Worm (Caenorhabditis elegans) whole organism, early embryonic: Measurements from ENCODE around the gene arrd-4.
"Not testable (repeated sequence)": the region's sequence is repeated elsewhere in the genome, so short reads cannot be mapped to it uniquely, and the experiment has no call there.

ENCODE experiments used
- B0310.2 ChIP-seq: sonication (generic microtip); optimal IDR thresholded peaks from 2 replicates; lab custom pipeline; 2016; ENCODE audit warnings: mild to moderate bottlenecking, missing genetic modification characterization, missing compliant biosample characterization
- F13C5.2 ChIP-seq: sonication (generic microtip); optimal IDR thresholded peaks from 2 replicates; lab custom pipeline; 2017; ENCODE audit warnings: mild to moderate bottlenecking, missing genetic modification characterization, inconsistent platforms, missing compliant biosample characterization
- aly-1 ChIP-seq: sonication (generic microtip); optimal IDR thresholded peaks from 2 replicates; lab custom pipeline; 2016; ENCODE audit warnings: missing genetic modification characterization, missing compliant biosample characterization
- ama-1 ChIP-seq: fragments of 150-350 bp; optimal IDR thresholded peaks from 2 replicates; lab custom pipeline; 2014
- ceh-13 ChIP-seq: fragments of 200-800 bp; sonication (Bioruptor generic); optimal IDR thresholded peaks from 2 replicates; lab custom pipeline; 2018; ENCODE audit warnings: mild to moderate bottlenecking, missing genetic modification characterization, missing compliant biosample characterization
- ceh-36 ChIP-seq: sonication (generic microtip); optimal IDR thresholded peaks from 2 replicates; lab custom pipeline; 2016; ENCODE audit warnings: missing genetic modification characterization, inconsistent platforms, missing compliant biosample characterization
- ets-7 ChIP-seq: sonication (generic microtip); optimal IDR thresholded peaks from 2 replicates; lab custom pipeline; 2016; ENCODE audit warnings: missing genotype, missing genetic modification characterization, missing compliant biosample characterization
- flt-1 ChIP-seq: fragments of 200-800 bp; sonication (Bioruptor generic); IDR thresholded peaks from 2 replicates; pipeline ENCODE4 v1.3.6; 2022; ENCODE audit warnings: missing genetic modification characterization, missing compliant biosample characterization
- hmbx-1 ChIP-seq: sonication (generic microtip); optimal IDR thresholded peaks from 2 replicates; lab custom pipeline; 2016; ENCODE audit warnings: mild to moderate bottlenecking, missing genetic modification characterization, missing compliant biosample characterization
- hmg-4 ChIP-seq: fragments of 200-800 bp; sonication (Bioruptor generic); optimal IDR thresholded peaks from 2 replicates; lab custom pipeline; 2018; ENCODE audit warnings: mild to moderate bottlenecking, missing genetic modification characterization, missing compliant biosample characterization
- hnd-1 ChIP-seq: sonication (generic microtip); optimal IDR thresholded peaks from 2 replicates; lab custom pipeline; 2016; ENCODE audit warnings: missing genetic modification characterization, missing compliant biosample characterization
- pes-1 ChIP-seq: fragments of 200-800 bp; sonication (Bioruptor generic); IDR thresholded peaks from 2 replicates; pipeline ENCODE4 v1.3.6; 2022; ENCODE audit warnings: missing genetic modification reagents, missing genetic modification characterization, missing compliant biosample characterization
- scrt-1 ChIP-seq: fragments of 200-800 bp; sonication (Bioruptor generic); IDR thresholded peaks from 2 replicates; pipeline ENCODE4 v1.3.6; 2022; ENCODE audit warnings: missing genetic modification characterization, missing compliant biosample characterization
- sea-1 ChIP-seq: fragments of 200-800 bp; sonication (Bioruptor generic); conservative IDR thresholded peaks from 2 replicates; pipeline ENCODE4 v1.3.6; 2022; ENCODE audit warnings: missing genetic modification characterization, missing compliant biosample characterization
- tbx-11 ChIP-seq: fragments of 200-800 bp; sonication (Bioruptor generic); IDR thresholded peaks from 2 replicates; pipeline ENCODE4 v1.3.6; 2022; ENCODE audit warnings: missing genetic modification characterization, missing compliant biosample characterization
- tbx-37 ChIP-seq: fragments of 200-800 bp; sonication (Bioruptor generic); conservative IDR thresholded peaks from 2 replicates; pipeline ENCODE4 v1.3.6; 2022; ENCODE audit warnings: missing genetic modification reagents, missing genetic modification characterization, missing compliant biosample characterization
- tra-4 ChIP-seq: sonication (generic microtip); optimal IDR thresholded peaks from 2 replicates; lab custom pipeline; 2017; ENCODE audit warnings: missing genetic modification characterization, missing compliant biosample characterization

arrd-4 gene

DNA sequence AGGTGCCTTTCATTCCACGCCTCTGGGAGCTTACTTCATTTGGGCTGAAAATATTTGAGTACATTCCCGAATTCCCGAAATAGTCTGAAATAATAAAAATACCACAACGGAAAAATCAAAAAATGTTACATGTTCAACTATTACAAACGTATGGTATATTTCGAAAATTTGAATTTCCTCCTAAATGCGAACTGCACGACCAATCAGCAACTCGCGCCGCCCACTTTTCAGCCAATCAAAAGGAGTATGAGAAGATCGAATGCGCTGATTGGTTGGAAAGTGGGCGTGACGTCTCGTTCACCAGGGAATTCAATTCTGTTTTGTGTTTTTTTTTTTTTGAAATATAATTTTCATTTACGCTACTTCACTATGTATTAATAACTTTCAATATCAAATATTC lies 30.6 kb upstream of the arrd-4 start, which contains the start of gene old-1:
TSS of gene old-1 (minus strand) at position 50 of the 400 bp plus-strand sequence.
- TF ChIP-seq hmg-4 (GFP tag; lab: Kevin White, UChicago), result no peak
- TF ChIP-seq ceh-36 (tag; lab: Kevin White, UChicago), result no peak
- TF ChIP-seq hmbx-1 (tag; lab: Kevin White, UChicago), result no peak
- TF ChIP-seq tbx-37 (GFP tag; lab: Robert Waterston, UW), result no peak
- no peak for TF ChIP-seq B0310.2
- no peak for TF ChIP-seq ceh-13 (GFP tag; lab: Kevin White, UChicago)
- TF ChIP-seq tbx-11 (GFP tag; lab: Robert Waterston, UW), result no peak
- TF ChIP-seq ama-1 (lab: Kevin White, UChicago), result no peak
- no peak for TF ChIP-seq F13C5.2
- no peak for TF ChIP-seq sea-1
- TF ChIP-seq scrt-1 (GFP tag; lab: Robert Waterston, UW), result no peak
- no peak for TF ChIP-seq aly-1
- TF ChIP-seq ets-7 (tag; lab: Kevin White, UChicago), result no peak
- no peak for TF ChIP-seq pes-1 (GFP tag; lab: Robert Waterston, UW)
- TF ChIP-seq hnd-1 (tag; lab: Kevin White, UChicago), result no peak
- TF ChIP-seq tra-4 (tag; lab: Kevin White, UChicago), result no peak
- TF ChIP-seq flt-1 (GFP tag; lab: Robert Waterston, UW), result no peak

DNA sequence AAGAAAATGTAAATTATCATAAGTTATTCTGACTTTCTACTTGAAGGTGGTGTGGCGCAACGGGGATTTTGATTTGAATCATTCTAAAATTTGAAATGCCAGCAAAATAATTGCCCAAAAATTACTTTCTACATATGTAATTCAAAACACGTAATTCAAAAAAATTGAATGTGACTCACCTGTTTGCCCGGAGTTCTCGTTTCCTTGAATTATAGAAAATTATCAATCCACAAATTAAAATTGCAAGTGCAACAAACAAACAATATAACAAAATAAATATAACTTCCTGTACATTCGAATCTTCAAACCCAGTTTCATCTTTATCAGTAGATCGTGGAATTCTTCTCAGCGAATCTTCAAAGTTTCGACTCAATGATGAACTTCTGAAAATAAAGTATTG lies 30.1 kb upstream of the arrd-4 start:
- TF ChIP-seq tra-4 (tag; lab: Kevin White, UChicago) (no peak), pes-1 (GFP tag; lab: Robert Waterston, UW) (no peak), scrt-1 (GFP tag; lab: Robert Waterston, UW) (no peak), ets-7 (tag; lab: Kevin White, UChicago) (no peak), tbx-37 (GFP tag; lab: Robert Waterston, UW) (no peak), tbx-11 (GFP tag; lab: Robert Waterston, UW) (no peak), hmbx-1 (tag; lab: Kevin White, UChicago) (no peak), flt-1 (GFP tag; lab: Robert Waterston, UW) (no peak), F13C5.2 (no peak), sea-1 (no peak)

DNA sequence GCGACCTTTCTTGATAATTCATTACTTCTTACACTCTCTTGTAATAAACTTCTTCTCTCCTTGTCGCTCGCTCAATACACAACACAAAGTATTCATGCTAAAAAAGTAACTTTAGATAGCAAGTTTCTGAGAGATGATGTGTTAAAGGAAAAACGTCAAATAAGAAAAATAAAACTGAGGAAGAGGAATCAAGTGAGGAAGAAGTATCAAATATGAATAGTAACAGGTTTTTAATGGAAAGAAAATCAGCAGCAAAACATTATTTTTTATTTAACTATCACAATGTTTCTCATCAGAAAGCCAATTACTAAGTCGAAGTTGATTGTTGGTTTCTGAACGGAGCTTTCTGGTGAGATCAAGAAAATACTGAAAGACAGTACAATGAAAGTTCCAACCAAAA lies 28.3 kb upstream of the arrd-4 start, which contains the start of gene chil-1:
TSS of gene chil-1 (minus strand) at position 101 of the 400 bp plus-strand sequence.
- not testable (repeated sequence) for TF ChIP-seq ama-1 (lab: Kevin White, UChicago); tbx-37 (GFP tag; lab: Robert Waterston, UW); ceh-13 (GFP tag; lab: Kevin White, UChicago)

DNA sequence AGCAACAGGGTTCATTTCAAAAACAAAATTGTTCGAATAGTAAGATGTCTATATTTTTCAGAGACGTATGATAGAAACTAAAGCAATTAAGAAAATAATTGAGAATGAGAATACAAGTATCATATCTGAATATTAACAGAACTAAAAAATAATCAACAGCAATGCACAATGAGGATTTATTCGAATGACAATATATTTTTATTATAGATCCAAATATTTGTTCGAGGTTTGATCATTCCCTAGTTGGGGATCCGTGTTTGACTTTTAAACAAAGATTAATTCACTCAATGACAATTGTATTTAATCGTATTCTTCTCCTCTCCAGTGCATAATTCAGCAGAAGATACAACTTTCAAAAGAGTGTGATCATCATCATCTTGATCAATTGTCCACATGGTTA lies 24.0 kb upstream of the arrd-4 start, which contains the start of gene C08H9.18:
TSS of gene C08H9.18 (minus strand) at position 101 of the 400 bp plus-strand sequence.
- TF ChIP-seq hmbx-1 (tag; lab: Kevin White, UChicago) (no peak), scrt-1 (GFP tag; lab: Robert Waterston, UW) (no peak), aly-1 (no peak), ceh-13 (GFP tag; lab: Kevin White, UChicago) (no peak), hmg-4 (GFP tag; lab: Kevin White, UChicago) (no peak), pes-1 (GFP tag; lab: Robert Waterston, UW) (no peak), sea-1 (no peak), ets-7 (tag; lab: Kevin White, UChicago) (no peak), F13C5.2 (no peak), ama-1 (lab: Kevin White, UChicago) (no peak), tbx-37 (GFP tag; lab: Robert Waterston, UW) (no peak), hnd-1 (tag; lab: Kevin White, UChicago) (no peak), flt-1 (GFP tag; lab: Robert Waterston, UW) (no peak), ceh-36 (tag; lab: Kevin White, UChicago) (no peak), tra-4 (tag; lab: Kevin White, UChicago) (no peak), B0310.2 (no peak), tbx-11 (GFP tag; lab: Robert Waterston, UW) (no peak)

DNA sequence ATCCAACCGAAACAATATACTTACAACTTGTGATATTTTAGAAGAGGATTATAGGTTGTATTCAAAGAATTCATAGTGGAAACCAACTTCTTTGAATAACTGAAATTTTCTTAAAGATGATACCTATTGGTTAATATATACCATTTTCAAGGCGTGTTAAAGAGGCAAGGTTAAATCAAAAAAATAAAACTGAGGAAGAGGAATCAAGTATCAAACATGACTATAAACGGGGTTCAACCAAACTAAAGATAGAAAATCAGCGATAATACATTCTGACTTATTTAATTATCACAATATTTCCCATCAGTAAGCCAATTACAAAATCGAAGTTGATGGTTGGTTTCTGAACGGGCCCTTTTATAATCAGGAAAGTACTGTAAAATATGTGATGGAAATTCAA lies 23.3 kb upstream of the arrd-4 start, which contains the start of gene chil-3:
TSS of gene chil-3 (minus strand) at position 101 of the 400 bp plus-strand sequence.
- TF ChIP-seq sea-1 (no peak), hmg-4 (GFP tag; lab: Kevin White, UChicago) (no peak), aly-1 (no peak)

DNA sequence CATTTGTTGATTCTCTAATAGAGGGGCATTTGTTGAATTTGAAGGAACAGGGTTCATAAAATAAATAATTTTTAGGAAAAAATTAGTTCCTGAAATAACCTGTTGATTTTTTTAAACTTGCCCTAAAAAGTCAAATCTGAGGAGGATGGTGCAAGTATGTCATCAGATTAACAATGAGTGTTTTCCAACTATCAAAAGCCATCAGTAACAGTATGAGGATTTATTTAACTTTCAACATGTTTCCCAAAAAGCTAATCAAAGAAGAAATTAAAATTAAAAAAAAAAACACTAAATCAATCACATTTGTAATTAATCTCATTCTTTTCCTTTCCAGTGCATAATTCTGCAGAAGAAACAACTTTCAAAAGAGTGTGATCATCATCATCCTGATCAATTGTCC lies 21.5 kb upstream of the arrd-4 start, which contains the start of gene chil-5:
TSS of gene chil-5 (minus strand) at position 101 of the 400 bp plus-strand sequence.
- TF ChIP-seq tbx-37 (GFP tag; lab: Robert Waterston, UW) (no peak), tbx-11 (GFP tag; lab: Robert Waterston, UW) (no peak), F13C5.2 (no peak), tra-4 (tag; lab: Kevin White, UChicago) (no peak), sea-1 (no peak), scrt-1 (GFP tag; lab: Robert Waterston, UW) (no peak), B0310.2 (no peak), hnd-1 (tag; lab: Kevin White, UChicago) (no peak), hmg-4 (GFP tag; lab: Kevin White, UChicago) (no peak), ceh-13 (GFP tag; lab: Kevin White, UChicago) (no peak)

DNA sequence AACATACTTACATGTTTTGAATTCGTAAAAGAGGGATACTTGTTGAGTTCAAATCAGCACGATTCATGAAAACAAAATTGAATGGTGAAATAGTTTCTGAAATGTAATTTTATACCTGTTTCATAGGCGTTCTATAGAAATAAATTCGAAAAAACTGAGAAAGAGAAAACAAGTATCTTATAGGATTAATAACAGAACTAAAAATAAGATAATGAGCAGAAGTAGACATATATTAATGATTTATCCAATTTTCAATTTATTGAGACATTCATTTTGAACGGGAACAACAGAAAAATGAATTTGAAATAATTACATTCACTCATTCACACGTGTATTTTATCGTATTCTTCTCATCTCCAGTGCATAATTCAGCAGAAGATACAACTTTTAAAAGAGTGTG lies 19.7 kb upstream of the arrd-4 start, which contains the start of gene chil-6:
TSS of gene chil-6 (minus strand) at position 101 of the 400 bp plus-strand sequence.
- TF ChIP-seq flt-1 (GFP tag; lab: Robert Waterston, UW) (no peak), aly-1 (no peak), hnd-1 (tag; lab: Kevin White, UChicago) (no peak), hmg-4 (GFP tag; lab: Kevin White, UChicago) (no peak), ceh-36 (tag; lab: Kevin White, UChicago) (no peak), B0310.2 (no peak), pes-1 (GFP tag; lab: Robert Waterston, UW) (no peak), tbx-11 (GFP tag; lab: Robert Waterston, UW) (no peak), tra-4 (tag; lab: Kevin White, UChicago) (no peak), ceh-13 (GFP tag; lab: Kevin White, UChicago) (no peak), hmbx-1 (tag; lab: Kevin White, UChicago) (no peak), sea-1 (no peak)
